Fruit fly (Drosophila melanogaster): ENCODE measurements around the gene CG31633.

- TF ChIP-seq CTCF (optimal IDR thresholded peaks at IDR 0.05) (no peak), CG8478 (optimal IDR thresholded peaks at IDR 0.05) (no peak)
Measured at dm6 chr2L:6649085-6649754, 6.9 kb downstream of the CG31633 start, which contains the start of the genes CG31635 and Tango1.
